Fruit fly (Drosophila melanogaster) whole organism, adult: ENCODE measurements around the gene CG43138.

Experiments used
- CG11617 ChIP-seq: fragments of 200-800 bp; sonication (Bioruptor generic); optimal IDR thresholded peaks from 2 replicates; lab custom pipeline; 2017; ENCODE audit warnings: mild to moderate bottlenecking, missing biosample characterization, missing genetic modification reagents, missing genetic modification characterization
- CG12768 ChIP-seq: fragments of 200-800 bp; sonication (Bioruptor generic); optimal IDR thresholded peaks from 2 replicates; lab custom pipeline; 2017; ENCODE audit warnings: missing biosample characterization, missing genetic modification characterization, mild to moderate bottlenecking, moderate library complexity, missing genetic modification reagents
- CG14711 ChIP-seq: fragments of 200-800 bp; sonication (Bioruptor generic); optimal IDR thresholded peaks from 2 replicates; lab custom pipeline; 2018; ENCODE audit warnings: missing biosample characterization, mild to moderate bottlenecking, missing genetic modification characterization, moderate library complexity
- CG1620 ChIP-seq: fragments of 200-800 bp; sonication (Bioruptor generic); optimal IDR thresholded peaks from 2 replicates; lab custom pipeline; 2016; ENCODE audit warnings: missing biosample characterization, missing genetic modification characterization
- CG33017 ChIP-seq: fragments of 200-800 bp; sonication (Bioruptor generic); optimal IDR thresholded peaks from 2 replicates; lab custom pipeline; 2018; ENCODE audit warnings: missing biosample characterization, mild to moderate bottlenecking, missing genetic modification characterization, moderate library complexity
- CG5204 ChIP-seq: fragments of 200-800 bp; sonication (Bioruptor generic); optimal IDR thresholded peaks from 2 replicates; lab custom pipeline; 2016; ENCODE audit warnings: missing biosample characterization, missing genetic modification characterization
- CG7045 ChIP-seq: fragments of 200-800 bp; sonication (Bioruptor generic); optimal IDR thresholded peaks from 2 replicates; lab custom pipeline; 2017; ENCODE audit warnings: missing biosample characterization, mild to moderate bottlenecking, missing genetic modification characterization
- CG7101 ChIP-seq: fragments of 200-800 bp; sonication (Bioruptor generic); optimal IDR thresholded peaks from 2 replicates; lab custom pipeline; 2018; ENCODE audit warnings: missing biosample characterization, mild to moderate bottlenecking, missing genetic modification characterization, moderate library complexity
- Clk ChIP-seq: fragments of 200-800 bp; sonication (Bioruptor generic); optimal IDR thresholded peaks from 2 replicates; lab custom pipeline; 2017; ENCODE audit warnings: missing biosample characterization, missing genetic modification characterization
- Crg-1 ChIP-seq: fragments of 200-800 bp; sonication (Bioruptor generic); optimal IDR thresholded peaks from 2 replicates; lab custom pipeline; 2016; ENCODE audit warnings: missing biosample characterization, missing genetic modification characterization
- Hr96 ChIP-seq: fragments of 200-800 bp; sonication (Bioruptor generic); optimal IDR thresholded peaks from 2 replicates; lab custom pipeline; 2016; ENCODE audit warnings: missing biosample characterization, missing genetic modification characterization
- Mnt ChIP-seq: fragments of 200-800 bp; sonication (Bioruptor generic); optimal IDR thresholded peaks from 2 replicates; lab custom pipeline; 2016; ENCODE audit warnings: missing biosample characterization, mild to moderate bottlenecking, missing genetic modification characterization
- bab1 ChIP-seq: fragments of 200-800 bp; sonication (Bioruptor generic); optimal IDR thresholded peaks from 3 replicates; lab custom pipeline; 2019; ENCODE audit warnings: missing biosample characterization, mild to moderate bottlenecking, missing genetic modification characterization, moderate library complexity
- cic ChIP-seq: fragments of 200-800 bp; sonication (Bioruptor generic); optimal IDR thresholded peaks from 2 replicates; lab custom pipeline; 2017; ENCODE audit warnings: missing biosample characterization, mild to moderate bottlenecking, missing genetic modification characterization, moderate library complexity
- cnc ChIP-seq, 2 experiments: fragments of >200 bp; optimal IDR thresholded peaks; 2 replicates each; lab custom pipeline; 2017
- kay ChIP-seq: fragments of 200-800 bp; sonication (Bioruptor generic); peaks from one replicate; lab custom pipeline; 2016; ENCODE audit warnings: missing biosample characterization, missing genetic modification characterization, borderline replicate concordance
- ovo ChIP-seq: fragments of 200-800 bp; sonication (Bioruptor generic); optimal IDR thresholded peaks from 2 replicates; lab custom pipeline; 2016; ENCODE audit warnings: missing biosample characterization, missing genetic modification characterization
- pad ChIP-seq: fragments of 200-800 bp; sonication (Bioruptor generic); optimal IDR thresholded peaks from 3 replicates; lab custom pipeline; 2017; ENCODE audit warnings: missing biosample characterization, missing genetic modification characterization, mild to moderate bottlenecking, moderate library complexity, missing genetic modification reagents
- tj ChIP-seq: fragments of 200-800 bp; sonication (Bioruptor generic); optimal IDR thresholded peaks from 3 replicates; lab custom pipeline; 2017; ENCODE audit warnings: missing biosample characterization, mild to moderate bottlenecking, missing genetic modification characterization, moderate library complexity
- toe ChIP-seq: fragments of 200-800 bp; sonication (Bioruptor generic); optimal IDR thresholded peaks from 2 replicates; lab custom pipeline; 2016; ENCODE audit warnings: missing biosample characterization, missing genetic modification characterization

Gene CG43138

DNA sequence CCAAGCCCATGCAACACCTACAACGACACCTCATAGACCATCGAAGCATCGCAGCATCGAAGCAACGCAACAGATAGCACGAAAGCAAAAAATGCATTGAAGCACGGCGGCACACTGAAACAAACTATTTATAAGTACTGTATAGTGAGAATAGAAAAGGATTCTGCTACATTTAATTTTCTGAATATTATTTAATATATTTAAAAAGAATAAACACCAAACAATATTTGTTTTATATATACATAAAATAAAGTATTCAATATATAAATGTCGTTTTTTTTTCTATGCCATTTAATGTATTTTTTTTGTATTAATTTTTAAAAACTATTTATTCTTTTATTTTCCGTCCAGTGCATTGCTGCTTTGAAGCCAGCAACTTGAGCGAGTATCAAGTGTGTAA is 29.5 kb downstream of the CG43138 start:
- no peak for TF ChIP-seq CG5204 (GFP tag; lab: Kevin White, UChicago)
- no peak for TF ChIP-seq CG12768
- no peak for TF ChIP-seq tj
- TF ChIP-seq kay: no peak
- no peak for TF ChIP-seq Hr96
- TF ChIP-seq Crg-1 (GFP tag; lab: Kevin White, UChicago): no peak
- no peak for TF ChIP-seq Mnt (GFP tag; lab: Kevin White, UChicago)
- no peak for TF ChIP-seq Clk
- no peak for TF ChIP-seq bab1 (GFP tag; lab: Kevin White, UChicago)
- TF ChIP-seq CG1620 (GFP tag; lab: Kevin White, UChicago): no peak
- no peak for TF ChIP-seq CG7045 (GFP tag; lab: Kevin White, UChicago)
- TF ChIP-seq pad (GFP tag; lab: Kevin White, UChicago): no peak
- no peak for TF ChIP-seq CG14711 (tag; lab: Kevin White, UChicago)
- TF ChIP-seq cic (GFP tag; lab: Kevin White, UChicago): no peak

DNA sequence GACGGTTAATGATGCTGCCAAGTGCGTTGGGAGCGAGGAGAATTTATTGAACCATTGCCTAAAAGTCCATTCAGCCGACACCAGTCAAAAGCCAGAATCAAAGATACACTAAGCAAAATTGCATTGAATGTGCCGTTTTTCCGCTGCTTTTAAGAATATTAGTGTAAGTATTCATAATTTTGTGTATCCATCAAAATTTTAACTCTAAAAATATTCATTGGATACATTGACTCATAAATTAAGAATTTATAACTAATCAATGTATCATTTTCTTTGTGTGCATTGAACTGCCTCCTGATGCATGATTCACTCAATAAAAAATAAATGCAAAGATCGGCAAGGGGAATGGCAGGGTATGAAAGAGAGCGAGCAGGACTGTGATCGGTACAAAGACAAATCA is 30.5 kb downstream of the CG43138 start:
- TF ChIP-seq Crg-1 (GFP tag; lab: Kevin White, UChicago): no peak
- TF ChIP-seq CG11617 (GFP tag; lab: Kevin White, UChicago): no peak
- TF ChIP-seq CG7101 (tag; lab: Kevin White, UChicago): no peak
- no peak for TF ChIP-seq bab1 (GFP tag; lab: Kevin White, UChicago)
- no peak for TF ChIP-seq CG33017
- no peak for TF ChIP-seq cnc (optimal IDR thresholded peaks at IDR 0.05; lab: Kevin White, UChicago)
- no peak for TF ChIP-seq Clk

DNA sequence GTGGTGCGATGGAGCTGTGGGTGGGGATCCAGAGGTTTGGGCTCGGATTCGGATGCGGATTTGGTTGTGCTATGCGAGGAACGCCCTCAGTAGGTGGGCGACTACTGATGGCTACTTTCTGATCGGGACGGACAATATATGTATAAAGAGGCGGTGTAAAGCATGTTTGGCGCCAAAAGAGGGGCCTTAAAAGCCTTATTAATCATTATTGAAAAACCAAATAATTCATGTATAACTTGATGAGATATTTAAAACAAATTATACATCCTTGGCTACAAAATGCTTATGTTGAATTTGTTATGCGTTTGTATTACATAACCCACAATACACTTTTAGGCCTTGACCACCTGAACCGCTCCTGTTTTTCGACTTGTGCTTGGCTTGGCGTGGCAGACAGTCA is 31.8 kb downstream of the CG43138 start:
- no peak for TF ChIP-seq ovo (GFP tag; lab: Kevin White, UChicago)
- no peak for TF ChIP-seq CG5204 (GFP tag; lab: Kevin White, UChicago)
- TF ChIP-seq Clk: no peak
- TF ChIP-seq tj: no peak
- TF ChIP-seq bab1 (GFP tag; lab: Kevin White, UChicago): no peak

DNA sequence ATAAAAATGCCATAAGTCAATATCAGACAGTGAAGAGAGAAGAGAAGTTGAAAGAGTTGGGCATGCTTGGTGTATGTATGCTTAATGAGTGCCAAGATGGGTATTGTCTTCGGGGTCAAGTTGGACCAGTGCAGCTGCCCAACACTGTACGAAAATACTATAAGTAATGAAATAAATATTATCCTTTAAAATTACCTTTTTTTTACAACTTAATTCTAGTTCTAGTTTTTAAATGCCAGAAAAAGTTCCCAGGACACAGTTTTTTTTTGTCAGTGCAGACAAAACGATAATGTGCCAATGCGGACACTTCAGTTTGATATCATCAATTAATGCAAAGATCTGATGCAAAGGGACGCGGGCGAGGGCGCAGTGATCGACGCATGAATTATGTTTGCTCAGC is 32.6 kb downstream of the CG43138 start:
- TF ChIP-seq CG1620 (GFP tag; lab: Kevin White, UChicago) (no peak), ovo (GFP tag; lab: Kevin White, UChicago) (no peak), CG12768 (no peak), cic (GFP tag; lab: Kevin White, UChicago) (no peak), cnc (optimal IDR thresholded peaks at IDR 0.05; lab: Kevin White, UChicago) (no peak)

DNA sequence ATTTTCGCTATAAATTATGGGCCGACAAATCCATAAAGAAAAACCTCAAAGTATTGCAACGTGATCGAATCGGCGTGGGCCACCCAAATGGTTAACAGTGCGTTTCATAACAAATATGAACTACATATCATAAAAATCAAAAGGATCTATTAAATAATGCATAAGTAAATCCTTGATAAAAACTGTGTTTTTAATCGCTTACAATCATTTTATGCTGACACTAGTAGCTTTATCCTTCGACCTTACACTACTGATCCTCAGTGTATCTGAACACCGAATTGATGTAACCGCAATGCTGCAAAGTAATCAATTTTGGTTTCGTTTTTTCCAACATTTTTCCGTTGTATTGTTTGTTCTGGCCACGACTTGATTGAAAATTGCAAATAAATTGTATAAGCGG is 34.5 kb downstream of the CG43138 start:
- peak; percentile 47 for TF ChIP-seq bab1 (GFP tag; lab: Kevin White, UChicago)
- no peak for TF ChIP-seq CG12768

DNA sequence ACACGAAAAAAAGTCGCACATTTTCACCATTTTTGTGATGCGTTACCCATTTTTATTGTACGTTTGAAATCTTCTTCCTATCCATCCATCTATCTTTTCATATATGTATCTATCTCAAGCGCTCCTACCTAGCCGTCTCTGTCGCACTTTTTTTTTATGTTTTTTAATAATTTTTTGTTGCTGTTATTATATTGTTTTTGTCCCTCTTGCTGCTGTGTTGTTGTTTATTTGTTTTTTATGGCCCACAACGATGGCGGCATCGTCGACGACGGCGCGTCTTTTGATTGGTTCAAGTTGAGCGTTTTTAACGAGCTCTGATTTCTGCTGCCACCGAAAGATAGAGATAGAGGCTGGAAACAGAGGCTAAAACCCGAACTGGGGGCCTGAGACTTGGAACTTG is 40.2 kb downstream of the CG43138 start:
- TF ChIP-seq CG11617 (GFP tag; lab: Kevin White, UChicago) (no peak), CG1620 (GFP tag; lab: Kevin White, UChicago) (no peak), CG7045 (GFP tag; lab: Kevin White, UChicago) (no peak), tj (no peak), Hr96 (no peak), toe (GFP tag; lab: Kevin White, UChicago) (no peak), ovo (GFP tag; lab: Kevin White, UChicago) (no peak)

DNA sequence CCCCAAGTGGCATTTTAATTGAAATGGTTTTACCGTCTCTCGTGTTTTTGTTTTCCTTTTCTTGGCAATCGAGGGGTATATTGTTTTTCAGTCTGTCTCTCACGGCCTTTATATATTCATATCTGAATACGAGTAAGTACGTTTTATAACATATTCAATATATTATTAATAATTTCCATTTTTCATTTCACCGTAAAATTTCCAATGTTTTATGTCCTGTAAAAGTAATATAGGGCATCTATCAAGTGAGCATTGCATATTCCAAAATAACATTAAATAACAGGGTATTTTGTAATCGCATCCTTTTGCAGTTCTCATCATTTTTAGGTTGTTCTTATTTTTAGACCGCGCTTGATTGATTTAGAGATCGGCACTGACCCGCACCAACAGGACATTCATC is 41.6 kb downstream of the CG43138 start:
- no peak for TF ChIP-seq CG14711 (tag; lab: Kevin White, UChicago)
- no peak for TF ChIP-seq toe (GFP tag; lab: Kevin White, UChicago)
- TF ChIP-seq kay: no peak
- TF ChIP-seq cnc (optimal IDR thresholded peaks at IDR 0.05; lab: Kevin White, UChicago): no peak
- TF ChIP-seq Crg-1 (GFP tag; lab: Kevin White, UChicago): no peak
- TF ChIP-seq CG11617 (GFP tag; lab: Kevin White, UChicago): no peak
- no peak for TF ChIP-seq ovo (GFP tag; lab: Kevin White, UChicago)
- TF ChIP-seq CG7101 (tag; lab: Kevin White, UChicago): no peak
- TF ChIP-seq Hr96: no peak
- no peak for TF ChIP-seq Clk
- no peak for TF ChIP-seq CG7045 (GFP tag; lab: Kevin White, UChicago)
- TF ChIP-seq cic (GFP tag; lab: Kevin White, UChicago): no peak
- no peak for TF ChIP-seq CG12768
- no peak for TF ChIP-seq CG5204 (GFP tag; lab: Kevin White, UChicago)
- no peak for TF ChIP-seq bab1 (GFP tag; lab: Kevin White, UChicago)
- no peak for TF ChIP-seq pad (GFP tag; lab: Kevin White, UChicago)
- no peak for TF ChIP-seq CG1620 (GFP tag; lab: Kevin White, UChicago)
- no peak for TF ChIP-seq tj

DNA sequence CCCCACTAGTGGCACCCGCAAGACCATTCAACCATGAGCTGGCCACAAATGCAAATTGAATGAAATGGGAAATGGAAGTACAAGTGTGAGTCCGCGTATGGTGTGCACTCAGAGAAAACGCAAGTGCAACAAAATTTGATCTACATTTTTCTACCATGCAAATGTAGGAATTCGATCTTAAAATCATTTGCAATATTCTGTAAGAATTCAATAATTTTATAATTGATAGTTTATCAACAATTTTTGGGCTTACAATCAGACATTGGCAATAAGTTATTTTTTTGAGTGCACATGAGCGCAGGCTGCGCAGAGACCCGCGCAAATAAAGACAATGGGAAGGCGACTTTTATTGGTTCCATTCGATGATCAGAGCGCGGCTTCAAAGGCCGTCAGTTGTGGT is 43.1 kb downstream of the CG43138 start:
- no peak for TF ChIP-seq CG1620 (GFP tag; lab: Kevin White, UChicago)
- TF ChIP-seq pad (GFP tag; lab: Kevin White, UChicago): no peak
- no peak for TF ChIP-seq CG5204 (GFP tag; lab: Kevin White, UChicago)
- TF ChIP-seq Clk: no peak
- TF ChIP-seq CG11617 (GFP tag; lab: Kevin White, UChicago): no peak
- TF ChIP-seq Hr96: no peak
- TF ChIP-seq toe (GFP tag; lab: Kevin White, UChicago): no peak
- no peak for TF ChIP-seq bab1 (GFP tag; lab: Kevin White, UChicago)
- no peak for TF ChIP-seq cic (GFP tag; lab: Kevin White, UChicago)
- TF ChIP-seq cnc (optimal IDR thresholded peaks at IDR 0.05; lab: Kevin White, UChicago): no peak
- no peak for TF ChIP-seq CG33017
- TF ChIP-seq CG7045 (GFP tag; lab: Kevin White, UChicago): no peak
- no peak for TF ChIP-seq tj
- no peak for TF ChIP-seq Mnt (GFP tag; lab: Kevin White, UChicago)
- no peak for TF ChIP-seq CG7101 (tag; lab: Kevin White, UChicago)
- no peak for TF ChIP-seq Crg-1 (GFP tag; lab: Kevin White, UChicago)
- no peak for TF ChIP-seq ovo (GFP tag; lab: Kevin White, UChicago)
- no peak for TF ChIP-seq kay
- TF ChIP-seq CG14711 (tag; lab: Kevin White, UChicago): no peak
